Worm (Caenorhabditis elegans) whole organism, L3 larva: ENCODE data around the gene C27A2.7.

Experiments used
- R02D3.7 ChIP-seq: fragments of 150-350 bp; optimal IDR thresholded peaks from 2 replicates; lab custom pipeline; 2014; ENCODE audit warnings: missing biosample characterization, missing genetic modification characterization
- ZK546.5 ChIP-seq: sonication (generic microtip); optimal IDR thresholded peaks from 2 replicates; lab custom pipeline; 2017; ENCODE audit warnings: missing biosample characterization, missing genetic modification characterization
- aly-2 ChIP-seq: fragments of 150-350 bp; optimal IDR thresholded peaks from 2 replicates; lab custom pipeline; 2014; ENCODE audit warnings: missing biosample characterization, missing genetic modification characterization
- ama-1 ChIP-seq: fragments of 150-350 bp; optimal IDR thresholded peaks from 2 replicates; lab custom pipeline; 2018
- ceh-16 ChIP-seq: sonication (generic microtip); optimal IDR thresholded peaks from 2 replicates; lab custom pipeline; 2017; ENCODE audit warnings: missing biosample characterization, missing genetic modification characterization
- ceh-28 ChIP-seq: fragments of 150-350 bp; optimal IDR thresholded peaks from 2 replicates; lab custom pipeline; 2014; ENCODE audit warnings: missing biosample characterization, missing genetic modification reagents, missing genetic modification characterization
- ceh-82 ChIP-seq: fragments of 150-350 bp; optimal IDR thresholded peaks from 2 replicates; lab custom pipeline; 2014; ENCODE audit warnings: missing biosample characterization, missing genetic modification characterization
- ceh-9 ChIP-seq: sonication (generic microtip); optimal IDR thresholded peaks from 2 replicates; lab custom pipeline; 2018; ENCODE audit warnings: missing biosample characterization, missing genetic modification characterization
- egl-27 ChIP-seq: sonication (generic microtip); optimal IDR thresholded peaks from 4 replicates; lab custom pipeline; 2017; ENCODE audit warnings: missing biosample characterization, missing genetic modification reagents, missing genetic modification characterization
- egl-5 ChIP-seq: fragments of 150-350 bp; optimal IDR thresholded peaks from 2 replicates; lab custom pipeline; 2017; ENCODE audit warnings: missing biosample characterization, missing genetic modification reagents, missing genetic modification characterization, inconsistent platforms
- elt-1 ChIP-seq: fragments of 150-350 bp; optimal IDR thresholded peaks from 2 replicates; lab custom pipeline; 2014; ENCODE audit warnings: missing biosample characterization, missing genetic modification characterization
- elt-2 ChIP-seq: sonication (generic microtip); optimal IDR thresholded peaks from 2 replicates; lab custom pipeline; 2016; ENCODE audit warnings: missing genetic modification reagents, mild to moderate bottlenecking, missing genetic modification characterization, missing compliant biosample characterization
- elt-3 ChIP-seq, 3 experiments: fragments of 150-350 bp in 1 of 3; sonication (generic microtip) in 2 of 3; optimal IDR thresholded peaks; 2 replicates in 2 of 3; 4 replicates in 1 of 3; lab custom pipeline; 2014 to 2017; ENCODE audit warnings: missing biosample characterization in 3 of 3, missing genetic modification characterization in 3 of 3
- eor-1 ChIP-seq, 2 experiments: fragments of 150-350 bp; optimal IDR thresholded peaks; 2 replicates each; lab custom pipeline; 2014 to 2018; ENCODE audit warnings: missing biosample characterization in 2 of 2, missing genetic modification characterization in 2 of 2
- fkh-10 ChIP-seq: sonication (generic microtip); optimal IDR thresholded peaks from 2 replicates; lab custom pipeline; 2017; ENCODE audit warnings: missing biosample characterization, missing genetic modification reagents, missing genetic modification characterization
- fos-1 ChIP-seq: fragments of 150-350 bp; optimal IDR thresholded peaks from 2 replicates; lab custom pipeline; 2014; ENCODE audit warnings: missing biosample characterization, missing genetic modification characterization
- hmg-11 ChIP-seq: sonication (generic microtip); optimal IDR thresholded peaks from 2 replicates; lab custom pipeline; 2016; ENCODE audit warnings: missing genetic modification characterization, missing compliant biosample characterization
- jun-1 ChIP-seq: fragments of 150-350 bp; optimal IDR thresholded peaks from 2 replicates; lab custom pipeline; 2014; ENCODE audit warnings: missing biosample characterization, missing genetic modification reagents, missing genetic modification characterization
- lin-15B ChIP-seq: fragments of 150-350 bp; optimal IDR thresholded peaks from 2 replicates; lab custom pipeline; 2014; ENCODE audit warnings: missing biosample characterization, missing genetic modification characterization
- lin-39 ChIP-seq: fragments of 150-350 bp; optimal IDR thresholded peaks from 2 replicates; lab custom pipeline; 2018; ENCODE audit warnings: missing biosample characterization, missing genetic modification reagents, missing genetic modification characterization
- lsy-12 ChIP-seq: sonication (generic microtip); optimal IDR thresholded peaks from 2 replicates; lab custom pipeline; 2016; ENCODE audit warnings: mild to moderate bottlenecking, missing genetic modification characterization, missing compliant biosample characterization
- mdl-1 ChIP-seq: fragments of 150-350 bp; optimal IDR thresholded peaks from 2 replicates; lab custom pipeline; 2014; ENCODE audit warnings: missing biosample characterization, missing genetic modification characterization
- mml-1 ChIP-seq: fragments of 150-350 bp; sonication (generic microtip); optimal IDR thresholded peaks from 3 replicates; lab custom pipeline; 2014; ENCODE audit warnings: missing biosample characterization, missing genetic modification characterization
- nfya-1 ChIP-seq: sonication (generic microtip); optimal IDR thresholded peaks from 2 replicates; lab custom pipeline; 2017; ENCODE audit warnings: missing genetic modification characterization, mild to moderate bottlenecking, missing compliant biosample characterization, antibody characterized with exemption, moderate library complexity; ENCODE audit not compliant: insufficient read depth
- nhr-23 ChIP-seq: fragments of 150-350 bp; optimal IDR thresholded peaks from 2 replicates; lab custom pipeline; 2014; ENCODE audit warnings: missing biosample characterization, missing genetic modification reagents, missing genetic modification characterization
- nhr-237 ChIP-seq: fragments of 150-350 bp; optimal IDR thresholded peaks from 2 replicates; lab custom pipeline; 2014; ENCODE audit warnings: missing biosample characterization, missing genetic modification characterization
- nhr-25 ChIP-seq: sonication (generic microtip); optimal IDR thresholded peaks from 2 replicates; lab custom pipeline; 2017; ENCODE audit warnings: missing biosample characterization, missing genetic modification characterization
- nhr-43 ChIP-seq: sonication (generic microtip); optimal IDR thresholded peaks from 2 replicates; lab custom pipeline; 2016; ENCODE audit warnings: mild to moderate bottlenecking, missing genetic modification characterization, missing compliant biosample characterization; ENCODE audit not compliant: poor library complexity, severe bottlenecking
- nhr-76 ChIP-seq: fragments of 150-350 bp; sonication (generic microtip); optimal IDR thresholded peaks from 5 replicates; lab custom pipeline; 2014; ENCODE audit warnings: missing biosample characterization, missing genetic modification characterization
- nhr-77 ChIP-seq: fragments of 150-350 bp; optimal IDR thresholded peaks from 2 replicates; lab custom pipeline; 2014; ENCODE audit warnings: missing biosample characterization, missing genetic modification characterization
- pha-4 ChIP-seq: fragments of 150-350 bp; optimal IDR thresholded peaks from 2 replicates; lab custom pipeline; 2014; ENCODE audit warnings: missing biosample characterization, missing genetic modification reagents, missing genetic modification characterization
- pqm-1 ChIP-seq: fragments of 150-350 bp; optimal IDR thresholded peaks from 2 replicates; lab custom pipeline; 2017; ENCODE audit warnings: missing biosample characterization, missing genetic modification characterization, inconsistent platforms
- sea-2 ChIP-seq: fragments of 150-350 bp; sonication (generic microtip); optimal IDR thresholded peaks from 4 replicates; lab custom pipeline; 2014; ENCODE audit warnings: missing biosample characterization, missing genetic modification reagents, missing genetic modification characterization
- skn-1 ChIP-seq: fragments of 150-350 bp; optimal IDR thresholded peaks from 2 replicates; lab custom pipeline; 2014; ENCODE audit warnings: missing biosample characterization, missing genetic modification characterization
- snpc-4 ChIP-seq: fragments of 150-350 bp; optimal IDR thresholded peaks from 2 replicates; lab custom pipeline; 2014; ENCODE audit warnings: missing biosample characterization, missing genetic modification characterization
- tbx-2 ChIP-seq: sonication (generic microtip); optimal IDR thresholded peaks from 2 replicates; lab custom pipeline; 2016; ENCODE audit warnings: mild to moderate bottlenecking, missing genetic modification characterization, missing compliant biosample characterization
- unc-39 ChIP-seq: sonication (generic microtip); optimal IDR thresholded peaks from 4 replicates; lab custom pipeline; 2017; ENCODE audit warnings: missing biosample characterization, missing genetic modification characterization
- zag-1 ChIP-seq: fragments of 150-350 bp; optimal IDR thresholded peaks from 2 replicates; lab custom pipeline; 2014; ENCODE audit warnings: missing biosample characterization, missing genetic modification characterization
- ztf-11 ChIP-seq: fragments of 150-350 bp; optimal IDR thresholded peaks from 2 replicates; lab custom pipeline; 2014; ENCODE audit warnings: missing biosample characterization, missing genetic modification characterization

The C27A2.7 gene

ce11 chrII:5081124-5081913, 10.2 kb upstream of the C27A2.7 start, which contains the start of gene dsh-2:
dsh-2 (minus strand) TSS chrII:5081174.
- TF ChIP-seq pha-4 (tag; lab: Kevin White, UChicago), result peak; percentile 86
- TF ChIP-seq hmg-11, result peak; percentile 42
- TF ChIP-seq snpc-4 (tag; lab: Kevin White, UChicago), result peak; percentile 31
- TF ChIP-seq nhr-237, result no peak
- TF ChIP-seq elt-2 (tag; lab: Kevin White, UChicago), result peak; percentile 84
- TF ChIP-seq pqm-1 (tag; lab: Kevin White, UChicago), result peak; percentile 49
- no peak for TF ChIP-seq ceh-9 (tag; lab: Kevin White, UChicago)
- peak; percentile 94 for TF ChIP-seq nhr-23 (tag; lab: Kevin White, UChicago)
- no peak for TF ChIP-seq ZK546.5
- TF ChIP-seq fos-1, result no peak
- TF ChIP-seq nhr-25 (tag; lab: Kevin White, UChicago), result peak; percentile 98
- no peak for TF ChIP-seq eor-1 (tag; optimal IDR thresholded peaks at IDR 0.05; lab: Kevin White, UChicago)
- TF ChIP-seq zag-1, result no peak
- no peak for TF ChIP-seq nhr-76 (tag; lab: Kevin White, UChicago)
- no peak for TF ChIP-seq egl-5 (tag; lab: Kevin White, UChicago)
- TF ChIP-seq lin-15B (tag; lab: Kevin White, UChicago), result peak; percentile 53
- no peak for TF ChIP-seq skn-1
- peak; percentile 37 for TF ChIP-seq nhr-43 (tag; lab: Kevin White, UChicago)
- peak; percentile 72 for TF ChIP-seq ceh-28 (tag; lab: Kevin White, UChicago)
- TF ChIP-seq ama-1, result no peak
- TF ChIP-seq jun-1 (tag; lab: Kevin White, UChicago), result no peak
- peak; percentile 65 for TF ChIP-seq nfya-1 (tag; lab: Kevin White, UChicago)
- TF ChIP-seq R02D3.7 (tag; lab: Kevin White, UChicago), result no peak
- no peak for TF ChIP-seq ceh-16 (tag; lab: Kevin White, UChicago)
- peak; percentile 26 for TF ChIP-seq aly-2
- peak; percentile 11 for TF ChIP-seq egl-27 (tag; lab: Kevin White, UChicago)

- no peak for TF ChIP-seq sea-2
- TF ChIP-seq ztf-11 (tag; lab: Kevin White, UChicago), result no peak
- no peak for TF ChIP-seq pha-4 (tag; lab: Kevin White, UChicago)
- no peak for TF ChIP-seq lin-15B (tag; lab: Kevin White, UChicago)
These were observed 1.6 kb downstream of the C27A2.7 start, which contains the start of gene idpb-2 for ce11 chrII:5069525-5069924. idpb-2 (minus strand) TSS chrII:5069625.

- TF ChIP-seq pha-4 (tag; lab: Kevin White, UChicago) (no peak), nhr-43 (tag; lab: Kevin White, UChicago) (no peak), hmg-11 (no peak)
These were observed 3.2 kb downstream of the C27A2.7 start, which contains the start of gene C27A2.8 for ce11 chrII:5067927-5068326. C27A2.8 (minus strand) TSS chrII:5068043.

- TF ChIP-seq lin-39 (tag; lab: Kevin White, UChicago) (no peak), nhr-76 (tag; lab: Kevin White, UChicago) (no peak), ceh-82 (tag; lab: Kevin White, UChicago) (no peak), egl-27 (tag; lab: Kevin White, UChicago) (no peak)
These were observed 4.2 kb downstream of the C27A2.7 start for ce11 chrII:5066967-5067366.

- TF ChIP-seq egl-27 (tag; lab: Kevin White, UChicago), result no peak
- peak; percentile 23 for TF ChIP-seq R02D3.7 (tag; lab: Kevin White, UChicago)
- no peak for TF ChIP-seq elt-1 (tag; lab: Kevin White, UChicago)
- TF ChIP-seq jun-1 (tag; lab: Kevin White, UChicago), result peak; percentile 2
- TF ChIP-seq tbx-2 (tag; lab: Kevin White, UChicago), result no peak
- peak; percentile 36 for TF ChIP-seq pqm-1 (tag; lab: Kevin White, UChicago)
- no peak for TF ChIP-seq fos-1
- no peak for TF ChIP-seq nhr-77 (tag; lab: Kevin White, UChicago)
- no peak for TF ChIP-seq mml-1 (tag; lab: Kevin White, UChicago)
- no peak for TF ChIP-seq zag-1
- TF ChIP-seq aly-2, result no peak
- TF ChIP-seq nfya-1 (tag; lab: Kevin White, UChicago), result peak; percentile 81
- TF ChIP-seq ztf-11 (tag; lab: Kevin White, UChicago), result no peak
- TF ChIP-seq snpc-4 (tag; lab: Kevin White, UChicago), result peak; percentile 86
- TF ChIP-seq eor-1 (tag; optimal IDR thresholded peaks at IDR 0.05; lab: Kevin White, UChicago), result no peak
- no peak for TF ChIP-seq elt-3 (tag; optimal IDR thresholded peaks at IDR 0.05; lab: Kevin White, UChicago)
- peak; percentile 16 for TF ChIP-seq lin-39 (tag; lab: Kevin White, UChicago)
- TF ChIP-seq ceh-9 (tag; lab: Kevin White, UChicago), result no peak
- TF ChIP-seq nhr-25 (tag; lab: Kevin White, UChicago), result no peak
- no peak for TF ChIP-seq mdl-1
- peak; percentile 51 for TF ChIP-seq nhr-43 (tag; lab: Kevin White, UChicago)
- TF ChIP-seq nhr-23 (tag; lab: Kevin White, UChicago), result peak; percentile 80
- no peak for TF ChIP-seq ama-1
- TF ChIP-seq skn-1, result peak; percentile 57
- TF ChIP-seq fkh-10 (GFP tag; lab: Kevin White, UChicago), result peak; percentile 13
- no peak for TF ChIP-seq lsy-12
- no peak for TF ChIP-seq pha-4 (tag; lab: Kevin White, UChicago)
- no peak for TF ChIP-seq unc-39 (tag; lab: Kevin White, UChicago)
These were observed 9.3 kb downstream of the C27A2.7 start, which contains the start of gene smc-5 for ce11 chrII:5061794-5062368. smc-5 (plus strand) TSS chrII:5062125.
